Worm (Caenorhabditis elegans) whole organism, mixed stage, embryonic: ENCODE results near the gene F25E2.2.

Source experiments
- M03D4.4 ChIP-seq: sonication (generic microtip); optimal IDR thresholded peaks from 2 replicates; lab custom pipeline; 2017; ENCODE audit warnings: mild to moderate bottlenecking, missing genetic modification characterization, missing compliant biosample characterization
- bed-3 ChIP-seq: fragments of 200-800 bp; sonication (Bioruptor generic); optimal IDR thresholded peaks from 3 replicates; lab custom pipeline; 2018; ENCODE audit warnings: mild to moderate bottlenecking, missing genetic modification characterization, moderate library complexity, missing compliant biosample characterization
- blmp-1 ChIP-seq: fragments of 150-350 bp; optimal IDR thresholded peaks from 2 replicates; lab custom pipeline; 2014; ENCODE audit warnings: missing biosample characterization, missing genetic modification characterization
- ceh-39 ChIP-seq: fragments of 150-350 bp; optimal IDR thresholded peaks from 2 replicates; lab custom pipeline; 2014; ENCODE audit warnings: missing biosample characterization, missing genetic modification characterization
- ceh-43 ChIP-seq: fragments of 200-800 bp; sonication (Bioruptor generic); optimal IDR thresholded peaks from 2 replicates; lab custom pipeline; 2018; ENCODE audit warnings: mild to moderate bottlenecking, missing genetic modification characterization, moderate library complexity, missing compliant biosample characterization
- ceh-83 ChIP-seq: fragments of 200-800 bp; sonication (Bioruptor generic); optimal IDR thresholded peaks from 2 replicates; lab custom pipeline; 2018; ENCODE audit warnings: mild to moderate bottlenecking, missing genetic modification characterization, missing compliant biosample characterization
- ces-1 ChIP-seq: fragments of 150-350 bp; optimal IDR thresholded peaks from 2 replicates; lab custom pipeline; 2014; ENCODE audit warnings: missing biosample characterization, missing genetic modification reagents, missing genetic modification characterization
- cnd-1 ChIP-seq: fragments of 200-800 bp; sonication (Bioruptor generic); optimal IDR thresholded peaks from 2 replicates; lab custom pipeline; 2018; ENCODE audit warnings: mild to moderate bottlenecking, missing genetic modification characterization, missing compliant biosample characterization
- drap-1 ChIP-seq: fragments of 200-800 bp; sonication (Bioruptor generic); optimal IDR thresholded peaks from 3 replicates; lab custom pipeline; 2018; ENCODE audit warnings: mild to moderate bottlenecking, missing genetic modification characterization, missing compliant biosample characterization
- elt-1 ChIP-seq: sonication (generic microtip); optimal IDR thresholded peaks from 2 replicates; lab custom pipeline; 2017; ENCODE audit warnings: missing genetic modification characterization, mild to moderate bottlenecking, missing compliant biosample characterization, antibody characterized with exemption, moderate library complexity, borderline replicate concordance; ENCODE audit not compliant: insufficient read depth
- ham-2 ChIP-seq: fragments of 200-800 bp; sonication (Bioruptor generic); optimal IDR thresholded peaks from 2 replicates; lab custom pipeline; 2018; ENCODE audit warnings: mild to moderate bottlenecking, missing genetic modification characterization, missing compliant biosample characterization
- hlh-1 ChIP-seq: fragments of 150-350 bp; optimal IDR thresholded peaks from 2 replicates; lab custom pipeline; 2014; ENCODE audit warnings: missing biosample characterization, missing genetic modification reagents, missing genetic modification characterization
- lin-13 ChIP-seq: fragments of 150-350 bp; optimal IDR thresholded peaks from 2 replicates; lab custom pipeline; 2014; ENCODE audit warnings: missing biosample characterization, missing genetic modification characterization
- lin-32 ChIP-seq: fragments of 200-800 bp; sonication (Bioruptor generic); optimal IDR thresholded peaks from 2 replicates; lab custom pipeline; 2018; ENCODE audit warnings: mild to moderate bottlenecking, missing genetic modification characterization, missing compliant biosample characterization
- lsy-2 ChIP-seq: fragments of 150-350 bp; optimal IDR thresholded peaks from 2 replicates; lab custom pipeline; 2014; ENCODE audit warnings: missing biosample characterization, missing genetic modification characterization
- mab-5 ChIP-seq: fragments of 150-350 bp; optimal IDR thresholded peaks from 2 replicates; lab custom pipeline; 2014; ENCODE audit warnings: missing biosample characterization, missing genetic modification characterization
- mep-1 ChIP-seq: fragments of 150-350 bp; optimal IDR thresholded peaks from 2 replicates; lab custom pipeline; 2017; ENCODE audit warnings: missing biosample characterization, missing genetic modification reagents, missing genetic modification characterization, inconsistent platforms
- nhr-12 ChIP-seq: fragments of 150-350 bp; optimal IDR thresholded peaks from 2 replicates; lab custom pipeline; 2014; ENCODE audit warnings: missing biosample characterization, missing genetic modification characterization
- nhr-2 ChIP-seq: fragments of 150-350 bp; optimal IDR thresholded peaks from 2 replicates; lab custom pipeline; 2014; ENCODE audit warnings: missing biosample characterization, missing genetic modification characterization
- nhr-237 ChIP-seq: fragments of 150-350 bp; optimal IDR thresholded peaks from 2 replicates; lab custom pipeline; 2014; ENCODE audit warnings: missing biosample characterization, missing genetic modification characterization
- nhr-28 ChIP-seq: fragments of 150-350 bp; optimal IDR thresholded peaks from 2 replicates; lab custom pipeline; 2014; ENCODE audit warnings: missing biosample characterization, missing genetic modification characterization
- nhr-76 ChIP-seq: sonication (generic microtip); optimal IDR thresholded peaks from 2 replicates; lab custom pipeline; 2017; ENCODE audit warnings: missing biosample characterization, missing genetic modification characterization
- pha-4 ChIP-seq: fragments of 150-350 bp; optimal IDR thresholded peaks from 2 replicates; lab custom pipeline; 2018; ENCODE audit warnings: missing biosample characterization, missing genetic modification reagents, missing genetic modification characterization
- sem-2 ChIP-seq: fragments of 200-800 bp; sonication (Bioruptor generic); optimal IDR thresholded peaks from 2 replicates; lab custom pipeline; 2018; ENCODE audit warnings: mild to moderate bottlenecking, missing genetic modification characterization, missing compliant biosample characterization
- sptf-1 ChIP-seq: sonication (generic microtip); optimal IDR thresholded peaks from 2 replicates; lab custom pipeline; 2017; ENCODE audit warnings: mild to moderate bottlenecking, missing genetic modification characterization, moderate library complexity, missing compliant biosample characterization
- tbx-8 ChIP-seq: fragments of 200-800 bp; sonication (Bioruptor generic); optimal IDR thresholded peaks from 2 replicates; lab custom pipeline; 2018; ENCODE audit warnings: mild to moderate bottlenecking, missing genetic modification characterization, moderate library complexity, missing compliant biosample characterization
- unc-120 ChIP-seq: sonication (generic microtip); optimal IDR thresholded peaks from 2 replicates; lab custom pipeline; 2017; ENCODE audit warnings: missing genetic modification characterization, missing compliant biosample characterization; ENCODE audit not compliant: poor library complexity, severe bottlenecking
- unc-39 ChIP-seq: fragments of 150-350 bp; optimal IDR thresholded peaks from 2 replicates; lab custom pipeline; 2014; ENCODE audit warnings: missing biosample characterization, missing genetic modification characterization
- unc-62 ChIP-seq: fragments of 150-350 bp; optimal IDR thresholded peaks from 2 replicates; lab custom pipeline; 2014; ENCODE audit warnings: missing biosample characterization, missing genetic modification reagents, missing genetic modification characterization
- zip-8 ChIP-seq: fragments of 150-350 bp; optimal IDR thresholded peaks from 2 replicates; lab custom pipeline; 2014; ENCODE audit warnings: missing biosample characterization, missing genetic modification characterization
- ztf-11 ChIP-seq: fragments of 150-350 bp; optimal IDR thresholded peaks from 2 replicates; lab custom pipeline; 2014; ENCODE audit warnings: missing biosample characterization, missing genetic modification characterization

F25E2.2 gene

ce11 chrX:844649-845048, 34.1 kb upstream of the F25E2.2 start:
- no peak for TF ChIP-seq cnd-1 (tag; lab: Kevin White, UChicago)
- TF ChIP-seq ham-2: no peak
- no peak for TF ChIP-seq nhr-28 (tag; lab: Kevin White, UChicago)
- TF ChIP-seq bed-3 (GFP tag; lab: Kevin White, UChicago): no peak
- TF ChIP-seq nhr-12 (tag; lab: Kevin White, UChicago): no peak
- TF ChIP-seq M03D4.4: no peak
- no peak for TF ChIP-seq drap-1
- TF ChIP-seq mab-5 (tag; lab: Kevin White, UChicago): no peak
- TF ChIP-seq unc-120 (tag; lab: Kevin White, UChicago): peak; percentile 51
- peak; percentile 18 for TF ChIP-seq ces-1 (GFP tag; lab: Kevin White, UChicago)
- TF ChIP-seq lin-13 (tag; lab: Kevin White, UChicago): no peak
- TF ChIP-seq elt-1 (tag; lab: Kevin White, UChicago): no peak
- TF ChIP-seq sptf-1 (tag; lab: Kevin White, UChicago): no peak
- no peak for TF ChIP-seq zip-8 (tag; lab: Kevin White, UChicago)
- no peak for TF ChIP-seq lin-32 (GFP tag; lab: Kevin White, UChicago)

- TF ChIP-seq sptf-1 (tag; lab: Kevin White, UChicago): no peak
- TF ChIP-seq pha-4 (tag; lab: Kevin White, UChicago): no peak
These were observed 30.8 kb upstream of the F25E2.2 start, which contains the start of gene F39H12.3 for ce11 chrX:841393-841792. F39H12.3 (minus strand) TSS chrX:841493.

ce11 chrX:834478-834877, 23.9 kb upstream of the F25E2.2 start, which contains the start of gene F39H12.1:
F39H12.1 (plus strand) TSS chrX:834778.
- TF ChIP-seq mep-1 (tag; lab: Kevin White, UChicago): no peak
- no peak for TF ChIP-seq lsy-2 (tag; lab: Kevin White, UChicago)
- no peak for TF ChIP-seq ceh-39 (tag; lab: Kevin White, UChicago)
- TF ChIP-seq elt-1 (tag; lab: Kevin White, UChicago): no peak
- no peak for TF ChIP-seq unc-62
- no peak for TF ChIP-seq sem-2
- no peak for TF ChIP-seq nhr-237 (tag; lab: Kevin White, UChicago)

- TF ChIP-seq nhr-2 (tag; lab: Kevin White, UChicago) (no peak), nhr-76 (no peak), sptf-1 (tag; lab: Kevin White, UChicago) (no peak), nhr-28 (tag; lab: Kevin White, UChicago) (no peak), blmp-1 (no peak), hlh-1 (no peak), sem-2 (no peak), ceh-43 (GFP tag; lab: Kevin White, UChicago) (no peak), mab-5 (tag; lab: Kevin White, UChicago) (no peak), bed-3 (GFP tag; lab: Kevin White, UChicago) (no peak), unc-62 (no peak), ztf-11 (tag; lab: Kevin White, UChicago) (no peak), nhr-237 (tag; lab: Kevin White, UChicago) (no peak), unc-120 (tag; lab: Kevin White, UChicago) (no peak)
These were observed 19.6 kb upstream of the F25E2.2 start for ce11 chrX:830185-830584.

ce11 chrX:828603-829002, 18.0 kb upstream of the F25E2.2 start, which contains the start of gene wdr-54:
wdr-54 (plus strand) TSS chrX:828903.
- TF ChIP-seq tbx-8 (GFP tag; lab: Kevin White, UChicago) (no peak), blmp-1 (no peak), unc-120 (tag; lab: Kevin White, UChicago) (no peak), unc-62 (no peak), nhr-12 (tag; lab: Kevin White, UChicago) (no peak), ztf-11 (tag; lab: Kevin White, UChicago) (no peak), ceh-83 (GFP tag; lab: Kevin White, UChicago) (no peak), hlh-1 (no peak), ces-1 (GFP tag; lab: Kevin White, UChicago) (no peak), ceh-39 (tag; lab: Kevin White, UChicago) (no peak), lsy-2 (tag; lab: Kevin White, UChicago) (no peak), M03D4.4 (no peak), elt-1 (tag; lab: Kevin White, UChicago) (no peak), unc-39 (no peak), drap-1 (no peak)
